Worm (Caenorhabditis elegans) whole organism, L2 larva: ENCODE results near the gene vps-36.

Experiments
- ama-1 ChIP-seq: fragments of 150-350 bp; optimal IDR thresholded peaks from 2 replicates; lab custom pipeline; 2018; ENCODE audit warnings: inconsistent platforms
- ceh-16 ChIP-seq: fragments of 150-350 bp; optimal IDR thresholded peaks from 2 replicates; lab custom pipeline; 2014; ENCODE audit warnings: missing biosample characterization, missing genetic modification characterization
- lin-11 ChIP-seq: fragments of 150-350 bp; sonication (generic microtip); optimal IDR thresholded peaks from 2 replicates; lab custom pipeline; 2014; ENCODE audit warnings: missing biosample characterization, missing genetic modification characterization, inconsistent platforms, mixed read lengths
- lin-13 ChIP-seq: fragments of 150-350 bp; optimal IDR thresholded peaks from 2 replicates; lab custom pipeline; 2014; ENCODE audit warnings: missing biosample characterization, missing genetic modification reagents, missing genetic modification characterization
- nhr-23 ChIP-seq: fragments of 150-350 bp; optimal IDR thresholded peaks from 2 replicates; lab custom pipeline; 2014; ENCODE audit warnings: missing biosample characterization, missing genetic modification reagents, missing genetic modification characterization
- nhr-77 ChIP-seq: fragments of 150-350 bp; optimal IDR thresholded peaks from 2 replicates; lab custom pipeline; 2014; ENCODE audit warnings: missing biosample characterization, missing genetic modification characterization
- skn-1 ChIP-seq: sonication (generic microtip); optimal IDR thresholded peaks from 2 replicates; lab custom pipeline; 2017; ENCODE audit warnings: missing biosample characterization, missing genetic modification characterization
- sma-3 ChIP-seq: sonication (generic microtip); optimal IDR thresholded peaks from 2 replicates; lab custom pipeline; 2016; ENCODE audit warnings: missing genetic modification reagents, missing genetic modification characterization, missing compliant biosample characterization
- zag-1 ChIP-seq: fragments of 150-350 bp; optimal IDR thresholded peaks from 2 replicates; lab custom pipeline; 2014; ENCODE audit warnings: missing biosample characterization, missing genetic modification characterization

ce11 chrV:10939990-10940570 lies 20.4 kb downstream of the vps-36 start:
- TF ChIP-seq sma-3 (GFP tag; lab: Kevin White, UChicago) = no peak
- TF ChIP-seq ama-1 = no peak
- no peak for TF ChIP-seq skn-1 (tag; lab: Kevin White, UChicago)
- no peak for TF ChIP-seq zag-1 (tag; lab: Kevin White, UChicago)
- no peak for TF ChIP-seq nhr-77 (tag; lab: Kevin White, UChicago)
- TF ChIP-seq lin-11 (tag; lab: Kevin White, UChicago) = no peak
- TF ChIP-seq lin-13 (GFP tag; lab: Kevin White, UChicago) = no peak
- no peak for TF ChIP-seq ceh-16
- TF ChIP-seq nhr-23 (tag; lab: Kevin White, UChicago) = no peak
